Fruit fly (Drosophila melanogaster) whole organism: ENCODE data around the gene Tet.

Source experiments
- CG8478 ChIP-seq: fragments of >200 bp; optimal IDR thresholded peaks from 2 replicates; lab custom pipeline; 2018; ENCODE audit warnings: inconsistent platforms
- Dll ChIP-seq: fragments of >200 bp; optimal IDR thresholded peaks from 2 replicates; lab custom pipeline; 2017
- pan ChIP-seq: fragments of >200 bp; optimal IDR thresholded peaks from 2 replicates; lab custom pipeline; 2017
- psq ChIP-seq: fragments of >200 bp; optimal IDR thresholded peaks from 2 replicates; lab custom pipeline; 2017
- usp ChIP-seq: fragments of >200 bp; optimal IDR thresholded peaks from 2 replicates; lab custom pipeline; 2017; ENCODE audit warnings: missing biosample characterization, missing genetic modification characterization, mixed read lengths

DNA sequence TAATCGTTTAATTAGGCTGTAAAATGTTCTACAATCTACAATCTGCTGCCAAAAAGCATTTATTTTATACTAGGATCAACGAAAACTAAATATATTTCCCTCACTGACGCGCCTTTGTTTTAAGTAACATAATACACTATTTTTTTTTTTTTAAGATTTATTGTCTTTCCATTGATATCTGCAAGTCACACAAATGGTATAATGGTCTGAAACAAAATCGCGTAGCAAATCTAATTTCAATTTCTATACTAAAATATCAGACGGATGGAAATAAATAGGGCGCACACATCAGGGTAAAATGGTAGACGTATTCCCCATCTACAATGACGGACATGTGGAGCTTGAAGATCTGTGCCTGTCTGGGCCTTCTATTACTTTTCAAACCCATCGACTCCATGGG lies 139.5 kb downstream of the Tet start, which contains the start of gene Acp62F:
- TF ChIP-seq usp, result no peak
- TF ChIP-seq CG8478 (lab: Kevin White, UChicago), result no peak
- no peak for TF ChIP-seq Dll
- no peak for TF ChIP-seq pan (lab: Kevin White, UChicago)
- TF ChIP-seq psq, result no peak
